Worm (Caenorhabditis elegans) whole organism, mixed stage, embryonic: ENCODE data around the gene cpt-1.

Source experiments
- bed-3 ChIP-seq: fragments of 200-800 bp; sonication (Bioruptor generic); optimal IDR thresholded peaks from 3 replicates; lab custom pipeline; 2018; ENCODE audit warnings: mild to moderate bottlenecking, missing genetic modification characterization, moderate library complexity, missing compliant biosample characterization
- ces-1 ChIP-seq: fragments of 150-350 bp; optimal IDR thresholded peaks from 2 replicates; lab custom pipeline; 2014; ENCODE audit warnings: missing biosample characterization, missing genetic modification reagents, missing genetic modification characterization
- hlh-1 ChIP-seq: fragments of 150-350 bp; optimal IDR thresholded peaks from 2 replicates; lab custom pipeline; 2014; ENCODE audit warnings: missing biosample characterization, missing genetic modification reagents, missing genetic modification characterization
- lin-13 ChIP-seq: fragments of 150-350 bp; optimal IDR thresholded peaks from 2 replicates; lab custom pipeline; 2014; ENCODE audit warnings: missing biosample characterization, missing genetic modification characterization
- mab-5 ChIP-seq: fragments of 150-350 bp; optimal IDR thresholded peaks from 2 replicates; lab custom pipeline; 2014; ENCODE audit warnings: missing biosample characterization, missing genetic modification characterization
- mep-1 ChIP-seq: fragments of 150-350 bp; optimal IDR thresholded peaks from 2 replicates; lab custom pipeline; 2017; ENCODE audit warnings: missing biosample characterization, missing genetic modification reagents, missing genetic modification characterization, inconsistent platforms
- nhr-2 ChIP-seq: fragments of 150-350 bp; optimal IDR thresholded peaks from 2 replicates; lab custom pipeline; 2014; ENCODE audit warnings: missing biosample characterization, missing genetic modification characterization
- nhr-28 ChIP-seq: fragments of 150-350 bp; optimal IDR thresholded peaks from 2 replicates; lab custom pipeline; 2014; ENCODE audit warnings: missing biosample characterization, missing genetic modification characterization
- nhr-76 ChIP-seq: sonication (generic microtip); optimal IDR thresholded peaks from 2 replicates; lab custom pipeline; 2017; ENCODE audit warnings: missing biosample characterization, missing genetic modification characterization
- snpc-4 ChIP-seq: fragments of 150-350 bp; optimal IDR thresholded peaks from 2 replicates; lab custom pipeline; 2014; ENCODE audit warnings: missing biosample characterization, missing genetic modification characterization
- unc-120 ChIP-seq: sonication (generic microtip); optimal IDR thresholded peaks from 2 replicates; lab custom pipeline; 2017; ENCODE audit warnings: missing genetic modification characterization, missing compliant biosample characterization; ENCODE audit not compliant: poor library complexity, severe bottlenecking
- unc-39 ChIP-seq: fragments of 150-350 bp; optimal IDR thresholded peaks from 2 replicates; lab custom pipeline; 2014; ENCODE audit warnings: missing biosample characterization, missing genetic modification characterization
- unc-62 ChIP-seq: fragments of 150-350 bp; optimal IDR thresholded peaks from 2 replicates; lab custom pipeline; 2014; ENCODE audit warnings: missing biosample characterization, missing genetic modification reagents, missing genetic modification characterization

- TF ChIP-seq nhr-28 (tag; lab: Kevin White, UChicago) (no peak), hlh-1 (tag; lab: Kevin White, UChicago) (peak; percentile 25), nhr-76 (no peak), ces-1 (no peak), mep-1 (tag; lab: Kevin White, UChicago) (no peak), nhr-2 (tag; lab: Kevin White, UChicago) (no peak), unc-62 (GFP tag; lab: Kevin White, UChicago) (no peak), unc-120 (tag; lab: Kevin White, UChicago) (no peak), unc-39 (no peak), mab-5 (tag; lab: Kevin White, UChicago) (no peak), lin-13 (tag; lab: Kevin White, UChicago) (peak; percentile 1), snpc-4 (tag; lab: Kevin White, UChicago) (no peak), bed-3 (GFP tag; lab: Kevin White, UChicago) (no peak)
Observed at ce11 chrII:12799927-12800522, 3.8 kb upstream of the cpt-1 start.
